Worm (Caenorhabditis elegans): ENCODE results near the gene srh-15.

ce11 chrV:13280382-13280781 is 40.4 kb upstream of the srh-15 start:
- TF ChIP-seq flt-1 (GFP tag; IDR thresholded peaks at IDR 0.05), result no peak
- TF ChIP-seq tab-1 (GFP tag; IDR thresholded peaks at IDR 0.05), result no peak
- TF ChIP-seq ztf-29 (GFP tag; IDR thresholded peaks at IDR 0.05), result no peak
- TF ChIP-seq ztf-23 (GFP tag; IDR thresholded peaks at IDR 0.05), result no peak
- TF ChIP-seq T22C8.4 (GFP tag; IDR thresholded peaks at IDR 0.05), result no peak
